Worm (Caenorhabditis elegans): ENCODE data around the gene bath-9.

- TF ChIP-seq ztf-4 (tag; optimal IDR thresholded peaks at IDR 0.05) = no peak
- no peak for TF ChIP-seq nhr-11 (tag; optimal IDR thresholded peaks at IDR 0.05)
- TF ChIP-seq zag-1 (tag; optimal IDR thresholded peaks at IDR 0.05) = no peak
- no peak for TF ChIP-seq lsy-2 (tag; optimal IDR thresholded peaks at IDR 0.05)
- TF ChIP-seq nhr-84 (tag; optimal IDR thresholded peaks at IDR 0.05) = no peak
- no peak for TF ChIP-seq dpl-1 (GFP tag; optimal IDR thresholded peaks at IDR 0.05)
- TF ChIP-seq mdl-1 (tag; optimal IDR thresholded peaks at IDR 0.05) = no peak
- TF ChIP-seq unc-130 (tag; optimal IDR thresholded peaks at IDR 0.05) = no peak
- no peak for TF ChIP-seq elt-2 (tag; optimal IDR thresholded peaks at IDR 0.05)
- TF ChIP-seq lin-15B (tag; optimal IDR thresholded peaks at IDR 0.05) = no peak
- no peak for TF ChIP-seq efl-3 (GFP tag; optimal IDR thresholded peaks at IDR 0.05)
- no peak for TF ChIP-seq jun-1 (tag; optimal IDR thresholded peaks at IDR 0.05)
Measured at ce11 chrII:3340251-3340650, 36.6 kb upstream of the bath-9 start, which contains the start of gene F14D2.5.

All from whole organism, L1 larva.